Fruit fly (Drosophila melanogaster): Measurements from ENCODE around the gene CG9521.

Gene CG9521

DNA sequence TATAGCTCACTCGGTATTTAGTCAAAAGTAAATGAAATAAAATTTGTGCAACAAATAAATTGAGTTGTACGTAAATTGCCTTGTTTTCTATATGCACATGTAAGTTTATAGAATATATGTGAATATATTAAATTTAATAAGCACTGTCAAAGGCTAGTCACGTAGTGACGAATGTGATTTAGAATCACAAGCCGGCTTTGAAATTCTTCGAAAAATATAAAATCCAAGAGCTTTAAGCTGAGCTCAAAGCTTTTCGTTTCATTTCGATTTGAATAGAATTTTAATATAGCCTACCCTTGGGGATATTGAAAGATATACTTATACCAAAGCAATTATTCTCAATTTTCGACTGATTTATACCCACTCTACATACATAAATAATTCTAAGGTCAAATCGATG is 3.0 kb downstream of the CG9521 start:
- TF ChIP-seq CG17801 (GFP tag; optimal IDR thresholded peaks at IDR 0.05; ENCODE audit: partially characterized antibody): no peak

DNA sequence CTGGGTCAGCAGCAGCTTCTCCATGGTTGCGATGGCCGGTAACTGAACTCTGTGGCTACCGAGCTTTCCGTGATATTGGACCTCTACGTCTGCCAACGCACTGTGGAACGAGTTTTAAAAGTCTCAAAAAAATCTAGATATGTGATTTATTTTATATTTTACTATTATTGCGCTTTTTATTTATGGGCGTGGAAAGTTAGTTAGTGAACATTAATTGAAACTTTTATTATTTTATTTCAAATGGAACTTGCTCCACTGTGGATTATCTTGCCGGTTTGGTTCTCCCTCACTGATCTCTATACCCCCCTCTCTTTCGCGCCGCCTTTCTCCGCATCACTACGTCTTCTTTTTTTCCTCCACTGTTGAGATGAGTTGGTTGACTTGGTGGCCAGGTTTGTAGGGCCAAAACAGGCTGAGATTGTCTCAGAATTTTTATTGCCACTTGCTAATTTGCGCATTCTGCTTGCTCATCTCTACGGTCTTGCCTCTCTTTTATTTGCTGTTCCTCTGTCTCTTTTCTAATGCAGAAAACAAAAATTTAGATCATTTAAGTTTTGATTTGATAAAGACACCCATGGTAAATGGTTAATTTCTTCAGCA is 4.2 kb downstream of the CG9521 start, which contains the start of gene CG9522:
Gene CG9522, minus strand, starts transcription at position 54 of the 600 bp plus-strand sequence.
- TF ChIP-seq CG17801 (GFP tag; optimal IDR thresholded peaks at IDR 0.05; ENCODE audit: partially characterized antibody): no peak

DNA sequence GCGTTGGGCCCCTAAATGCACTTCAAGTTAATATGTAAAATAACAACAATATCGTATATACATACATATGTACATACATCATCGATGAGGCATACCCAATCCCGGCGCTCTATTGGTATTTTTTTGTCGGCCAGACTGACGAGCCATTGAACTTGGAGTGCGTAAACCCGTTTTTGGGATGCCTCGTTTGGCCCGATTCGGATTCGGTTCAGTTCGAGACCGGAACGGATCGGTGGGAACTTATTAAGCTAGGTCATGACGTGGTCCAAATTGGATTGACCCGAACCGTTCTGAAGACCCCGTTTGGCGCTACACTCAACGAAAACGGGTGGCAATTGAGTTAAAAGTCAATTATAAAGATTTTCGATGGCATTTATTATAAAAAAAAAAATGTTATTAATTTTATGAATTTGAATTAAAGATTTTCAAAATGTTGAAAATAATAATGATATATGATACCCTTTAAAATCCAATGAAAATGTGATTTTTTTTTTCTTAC is 6.9 kb downstream of the CG9521 start:
- no peak for TF ChIP-seq CG17801 (GFP tag; optimal IDR thresholded peaks at IDR 0.05; ENCODE audit: partially characterized antibody)

DNA sequence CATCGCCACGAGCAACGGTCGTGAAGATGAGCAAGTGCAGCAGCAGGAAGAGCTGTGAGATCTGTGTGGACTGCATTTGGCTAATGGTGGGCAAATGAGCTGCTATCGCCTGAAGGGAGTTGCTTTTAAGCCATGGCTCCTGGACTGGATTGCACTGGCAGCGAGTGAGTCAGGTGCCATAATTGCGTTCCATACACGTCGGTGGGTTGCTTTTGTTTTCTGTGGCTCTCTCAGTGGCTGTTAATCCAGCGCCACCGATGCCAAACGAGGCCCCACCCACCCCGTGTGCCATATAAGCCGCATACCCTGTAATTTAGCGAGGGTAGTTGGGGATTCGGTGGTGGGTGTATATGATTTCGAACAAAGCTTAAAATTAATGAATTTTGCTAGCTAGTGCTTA is 8.4 kb downstream of the CG9521 start, which contains the start of gene CG12539:
Gene CG12539, minus strand, starts transcription at position 101 of the 400 bp plus-strand sequence.
- no peak for TF ChIP-seq CG17801 (GFP tag; optimal IDR thresholded peaks at IDR 0.05; ENCODE audit: partially characterized antibody)

DNA sequence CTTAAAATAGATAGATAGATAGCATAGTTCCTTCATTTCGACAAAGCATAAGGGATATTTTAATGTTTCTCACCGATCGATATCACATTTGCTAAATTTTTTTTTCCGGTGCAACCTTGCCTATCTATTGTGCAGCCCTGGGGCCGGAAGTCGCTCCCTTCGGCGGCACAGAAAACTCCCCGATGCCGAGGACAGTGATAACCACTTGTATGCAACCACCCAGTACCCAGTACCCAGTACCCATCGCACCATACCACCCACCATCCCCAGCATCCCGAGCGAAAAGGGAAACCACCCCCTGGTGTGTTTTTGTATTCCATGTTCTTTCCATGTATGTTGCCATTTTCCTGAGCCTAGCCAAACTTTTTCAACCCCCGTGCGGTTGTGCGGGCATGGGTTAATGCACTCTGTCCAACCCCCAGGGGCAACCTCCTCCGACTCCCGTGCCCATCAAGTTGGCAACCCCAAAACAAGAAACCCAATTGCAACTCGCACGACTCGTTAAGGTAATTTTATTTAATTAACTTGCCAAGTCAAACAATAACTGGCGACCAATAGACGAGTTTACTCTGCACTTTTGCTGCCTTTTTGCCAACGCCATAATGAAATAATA is 11.1 kb downstream of the CG9521 start:
- no peak for TF ChIP-seq CG17801 (GFP tag; optimal IDR thresholded peaks at IDR 0.05; ENCODE audit: partially characterized antibody)

DNA sequence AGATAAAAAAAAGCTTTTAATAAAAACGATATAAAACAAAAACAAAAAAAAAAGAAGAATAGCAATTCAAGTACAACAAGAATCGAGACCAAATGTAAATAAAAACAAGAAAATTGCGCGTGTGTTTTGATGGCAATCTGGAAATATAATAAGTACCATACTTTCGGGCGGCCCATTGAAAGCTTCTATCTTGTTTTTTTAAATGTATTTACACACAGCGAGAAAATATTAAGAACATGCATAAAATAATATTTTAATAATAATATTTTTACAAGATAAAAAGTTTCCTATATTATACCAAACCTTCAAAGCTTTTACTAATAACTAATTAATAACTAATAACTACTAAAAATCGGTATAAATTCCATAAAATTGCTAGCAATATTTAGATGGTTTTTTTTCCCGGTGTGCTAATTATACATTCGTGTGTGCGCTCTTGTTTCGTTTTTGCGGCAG is 12.6 kb downstream of the CG9521 start:
- peak; percentile 87 for TF ChIP-seq CG17801 (GFP tag; optimal IDR thresholded peaks at IDR 0.05; ENCODE audit: partially characterized antibody)

DNA sequence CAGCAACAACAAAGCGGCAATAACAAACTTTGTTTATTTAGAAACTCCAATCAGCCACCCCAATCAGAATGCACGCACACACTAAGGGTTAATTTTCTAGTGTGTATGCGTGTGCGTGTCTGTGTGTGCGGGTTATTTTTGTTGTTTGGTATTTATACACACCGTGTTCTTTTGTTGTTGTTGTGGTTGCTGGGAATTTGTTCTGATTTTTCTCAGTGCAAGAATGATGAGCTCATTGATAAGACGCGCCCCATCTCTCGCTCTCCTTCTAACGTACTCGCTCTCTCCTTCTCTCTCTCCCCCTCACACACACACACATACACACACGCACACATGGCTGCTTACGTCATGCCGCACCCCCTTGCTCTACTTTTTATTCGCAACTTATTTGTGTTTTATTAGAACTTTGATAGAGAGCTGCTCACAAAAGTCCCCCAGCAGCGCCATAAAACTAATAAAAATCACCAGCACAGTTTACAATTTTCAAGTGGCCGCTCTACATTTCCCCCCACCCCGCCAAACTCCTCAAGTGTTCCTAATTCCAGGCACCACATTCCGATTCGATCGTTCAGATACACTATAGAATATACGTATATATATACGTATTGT is 13.2 kb downstream of the CG9521 start:
- TF ChIP-seq CG17801 (GFP tag; optimal IDR thresholded peaks at IDR 0.05; ENCODE audit: partially characterized antibody): no peak

DNA sequence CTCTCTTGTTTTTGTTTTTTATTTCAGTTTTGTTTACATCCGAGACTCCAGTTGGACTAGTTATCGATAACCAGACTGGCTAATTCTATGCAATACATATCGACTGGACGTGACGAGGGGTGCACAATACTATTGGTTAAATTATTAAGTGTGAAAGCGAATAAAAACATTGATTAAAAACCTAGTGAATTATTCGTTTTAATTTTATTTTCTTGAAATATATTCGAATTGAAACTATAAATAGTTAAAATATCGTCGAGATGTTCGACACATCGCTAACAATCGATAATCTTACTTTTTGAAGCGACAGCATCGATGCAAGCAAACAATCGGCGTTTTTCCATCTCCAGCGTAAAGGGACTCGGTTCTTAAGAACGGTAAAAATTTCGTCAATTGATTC is 14.0 kb downstream of the CG9521 start, which contains the start of the genes CG32590 and Flo2:
Gene CG32590, minus strand, starts transcription at position 60 of the 400 bp plus-strand sequence.
Gene Flo2, plus strand, starts transcription at position 330 of the 400 bp plus-strand sequence.
- peak; percentile 82 for TF ChIP-seq CG17801 (GFP tag; optimal IDR thresholded peaks at IDR 0.05; ENCODE audit: partially characterized antibody)

DNA sequence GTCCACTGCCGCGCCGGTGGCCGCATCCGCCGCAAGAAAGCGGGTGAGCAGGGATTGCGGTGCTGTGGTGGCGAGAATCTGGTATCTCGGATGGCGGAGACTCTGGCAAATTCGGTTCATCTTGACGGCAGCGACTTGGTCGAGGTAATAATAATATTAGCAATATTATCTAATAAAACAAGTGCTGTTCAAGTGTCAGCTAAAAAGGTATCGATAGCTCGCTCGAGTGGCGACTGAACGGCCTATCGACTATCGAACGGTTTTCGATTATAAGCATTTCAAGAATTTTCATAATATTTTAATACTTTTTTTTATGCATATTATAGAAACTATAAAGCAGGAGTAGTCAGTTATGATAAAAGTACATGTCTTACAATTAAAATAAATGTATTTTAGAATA is 15.1 kb downstream of the CG9521 start, which contains the start of gene Grx5:
Gene Grx5, minus strand, starts transcription at position 216 of the 400 bp plus-strand sequence.
- TF ChIP-seq CG17801 (GFP tag; optimal IDR thresholded peaks at IDR 0.05; ENCODE audit: partially characterized antibody): no peak

DNA sequence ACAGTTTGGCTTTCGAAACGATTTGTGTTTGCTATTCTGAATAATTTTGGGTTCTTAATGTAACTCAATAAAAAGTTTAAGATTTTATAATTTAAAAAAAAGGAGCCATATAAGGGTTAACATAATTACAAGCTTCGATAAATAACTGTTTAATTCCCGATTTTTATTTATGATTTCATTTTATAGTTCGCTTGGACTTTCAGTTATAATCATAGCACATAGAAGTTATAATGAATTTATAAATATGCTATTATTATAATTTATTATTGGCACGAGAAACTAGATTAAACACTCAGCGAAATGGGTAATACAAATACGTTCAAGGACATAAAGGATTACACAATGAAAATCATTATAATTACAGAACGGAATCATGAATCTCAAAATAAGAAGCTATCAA is 16.6 kb downstream of the CG9521 start, which contains the start of gene CG14410:
Gene CG14410, plus strand, starts transcription at position 301 of the 400 bp plus-strand sequence.
- TF ChIP-seq CG17801 (GFP tag; optimal IDR thresholded peaks at IDR 0.05; ENCODE audit: partially characterized antibody): no peak

DNA sequence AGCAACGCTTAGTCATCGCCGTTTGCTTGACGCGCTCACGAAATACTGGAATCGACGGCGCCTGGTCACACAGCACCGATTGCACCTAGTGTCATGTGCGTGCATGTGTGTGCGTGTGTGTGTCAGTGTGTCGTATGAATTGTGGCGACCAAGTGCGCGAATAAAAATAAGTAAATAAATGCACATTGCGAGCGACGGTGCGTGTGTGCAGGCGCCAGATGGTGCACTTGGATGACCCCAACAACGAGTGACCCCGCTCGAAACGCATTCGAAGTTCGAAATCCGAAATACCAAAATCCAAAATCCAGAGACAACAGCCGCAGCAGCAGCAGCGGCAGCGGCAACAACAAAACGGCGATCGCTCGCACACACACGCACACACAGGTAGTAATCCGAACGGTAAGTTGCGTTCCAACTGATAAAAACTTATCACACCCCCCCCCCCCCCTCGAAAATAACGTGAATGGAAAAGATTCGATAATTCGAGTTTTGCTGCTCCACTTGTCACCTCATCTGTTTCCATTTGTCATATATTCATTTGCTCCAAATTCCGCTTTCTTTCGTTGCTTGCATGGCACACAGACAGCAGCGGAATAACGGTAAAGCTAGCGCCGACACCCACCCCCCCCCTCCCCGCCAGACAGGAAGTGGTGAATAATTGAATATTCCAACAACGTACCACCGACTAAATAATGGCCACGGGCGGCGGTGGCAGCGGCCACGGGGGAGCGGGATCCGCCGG is 20.3 kb downstream of the CG9521 start, which contains the start of gene CG14411:
Gene CG14411, plus strand, starts transcription at position 86 of the 742 bp plus-strand sequence.
- TF ChIP-seq CG17801 (GFP tag; optimal IDR thresholded peaks at IDR 0.05; ENCODE audit: partially characterized antibody): no peak

DNA sequence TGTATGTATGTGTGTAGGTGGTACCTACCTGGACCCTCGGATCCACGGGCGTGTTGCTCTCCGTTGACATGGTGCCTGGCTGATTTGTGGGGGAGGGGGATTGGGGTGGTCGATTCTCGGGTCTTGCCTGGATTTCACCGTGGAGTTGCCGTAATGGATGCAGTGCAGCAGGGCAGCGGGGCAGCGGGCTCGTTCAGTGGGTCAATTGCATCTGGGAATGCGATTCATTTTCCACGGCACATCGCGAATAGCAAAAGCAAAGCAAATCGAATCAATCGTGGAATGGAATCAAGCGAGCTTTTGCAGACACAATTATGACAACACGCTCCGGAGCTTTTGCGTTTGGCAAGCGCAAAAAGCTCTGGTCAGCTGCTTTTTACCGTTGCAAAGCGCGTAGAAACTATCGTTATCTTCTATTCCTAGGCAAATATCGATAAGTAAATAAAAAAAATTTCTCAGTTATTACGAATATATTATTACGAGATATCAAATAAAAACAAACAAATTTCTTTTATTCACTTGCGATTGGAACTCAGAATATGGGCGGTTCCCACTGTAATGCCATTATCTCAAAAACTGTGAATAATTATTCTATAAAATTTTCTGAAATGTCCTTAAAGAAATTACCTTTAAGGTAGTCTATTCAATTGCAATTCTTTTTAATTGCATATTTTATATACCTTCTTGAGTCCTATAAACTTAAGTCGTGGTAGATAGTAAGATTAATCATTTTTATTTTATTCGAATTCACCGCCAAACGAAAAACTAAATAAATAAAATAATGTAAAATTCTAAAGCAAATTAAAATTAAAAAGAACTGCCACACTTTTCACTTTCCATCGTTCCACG is 21.1 kb downstream of the CG9521 start, which contains the start of gene CG14408:
Gene CG14408, minus strand, starts transcription at position 321 of the 849 bp plus-strand sequence.
- TF ChIP-seq CG17801 (GFP tag; optimal IDR thresholded peaks at IDR 0.05; ENCODE audit: partially characterized antibody): no peak

DNA sequence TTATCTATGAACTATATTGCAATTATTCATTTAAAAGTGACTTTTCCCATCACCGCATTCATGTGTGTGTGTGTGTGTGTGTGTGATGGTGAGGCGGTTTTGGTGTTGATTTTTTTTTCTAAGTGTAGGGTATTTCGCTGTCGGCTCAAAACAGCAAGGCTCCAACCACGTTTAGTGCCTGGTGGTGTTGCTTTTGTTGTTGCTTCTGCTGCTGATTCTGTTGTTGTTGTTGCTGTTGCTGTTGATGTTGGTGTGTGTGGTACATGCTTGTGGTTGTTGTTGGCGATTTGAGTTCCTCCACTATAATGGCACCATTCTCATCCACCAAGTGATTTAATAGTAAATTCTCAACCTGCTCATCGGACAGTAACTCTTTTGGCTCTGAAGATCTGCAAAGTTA is 25.4 kb downstream of the CG9521 start:
- no peak for TF ChIP-seq CG17801 (GFP tag; optimal IDR thresholded peaks at IDR 0.05; ENCODE audit: partially characterized antibody)
